Fruit fly (Drosophila melanogaster): ENCODE data around the gene mah.
A peak's percentile ranks its signal among the peaks of the same experiment; 100 is the strongest.

mah gene

DNA sequence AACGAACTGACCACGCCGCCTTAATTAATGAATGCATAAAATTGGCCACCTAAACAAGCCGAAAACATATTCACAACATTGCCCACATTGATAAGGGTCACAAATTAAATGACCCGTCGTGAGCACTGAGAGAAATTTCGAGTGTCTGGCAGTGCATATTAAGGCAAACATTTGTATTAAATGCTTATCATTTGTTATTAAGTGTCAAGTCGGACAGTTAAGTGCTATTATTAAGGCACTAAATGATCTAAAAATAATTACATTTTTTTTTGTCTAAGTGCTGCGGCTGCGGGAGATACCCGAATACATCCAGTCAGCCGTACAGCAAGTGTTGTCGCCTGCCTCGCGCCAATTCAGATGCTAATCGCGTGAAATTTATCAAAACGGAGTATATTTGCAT, 15.0 kb downstream of the mah start (continued):
- no peak for TF ChIP-seq CG16779 (tag; optimal IDR thresholded peaks at IDR 0.05)
- peak; percentile 11 for TF ChIP-seq CG34406 (GFP tag; optimal IDR thresholded peaks at IDR 0.05)
- peak; percentile 18 for TF ChIP-seq Hr4 (GFP tag; optimal IDR thresholded peaks at IDR 0.05)
- no peak for TF ChIP-seq dac (GFP tag; optimal IDR thresholded peaks at IDR 0.05)
- TF ChIP-seq fkh (GFP tag; optimal IDR thresholded peaks at IDR 0.05): no peak
- TF ChIP-seq CG7368 (GFP tag; optimal IDR thresholded peaks at IDR 0.05): no peak
- no peak for TF ChIP-seq eg (GFP tag; IDR thresholded peaks at IDR 0.05)
- TF ChIP-seq lz (GFP tag; optimal IDR thresholded peaks at IDR 0.05): peak; percentile 45
- no peak for TF ChIP-seq salr (GFP tag; optimal IDR thresholded peaks at IDR 0.05)
- TF ChIP-seq fd85E (GFP tag; optimal IDR thresholded peaks at IDR 0.05): no peak

DNA sequence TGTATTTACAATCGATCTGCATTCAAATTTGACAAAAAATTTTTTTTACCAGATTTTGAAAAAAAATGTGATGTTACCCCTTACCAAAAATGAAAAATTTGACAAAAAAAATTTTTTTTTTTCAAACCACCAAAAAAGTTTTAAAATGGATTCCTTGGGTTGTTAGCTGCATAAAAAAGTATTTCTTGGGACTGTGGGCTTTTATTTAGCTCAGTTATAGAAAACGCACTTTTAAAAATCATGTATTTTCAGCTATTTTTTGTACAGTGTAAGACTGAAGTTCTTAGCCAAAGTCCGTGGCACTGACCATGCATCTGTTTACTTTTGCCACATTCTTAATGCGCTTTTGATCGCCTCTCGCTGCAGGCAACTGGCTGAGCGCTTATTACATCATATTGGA, 18.0 kb downstream of the mah start:
- TF ChIP-seq Smox (GFP tag; optimal IDR thresholded peaks at IDR 0.05): peak; percentile 24
- peak; percentile 81 for TF ChIP-seq Eip78C (GFP tag)
- no peak for TF ChIP-seq CG16779 (tag; optimal IDR thresholded peaks at IDR 0.05)
- TF ChIP-seq Sox102F (GFP tag; optimal IDR thresholded peaks at IDR 0.05): peak; percentile 16
- no peak for TF ChIP-seq CG15336 (GFP tag; IDR thresholded peaks at IDR 0.05)
- TF ChIP-seq CG11902 (GFP tag; optimal IDR thresholded peaks at IDR 0.05): no peak
- TF ChIP-seq CG10669 (GFP tag; optimal IDR thresholded peaks at IDR 0.05): no peak
- no peak for TF ChIP-seq fd85E (GFP tag; optimal IDR thresholded peaks at IDR 0.05)
- TF ChIP-seq CG3032 (tag; optimal IDR thresholded peaks at IDR 0.05): no peak
- peak; percentile 38 for TF ChIP-seq CG31627 (GFP tag; optimal IDR thresholded peaks at IDR 0.05)
- no peak for TF ChIP-seq Ets21C (GFP tag; optimal IDR thresholded peaks at IDR 0.05)
- peak; percentile 34 for TF ChIP-seq acj6 (GFP tag; optimal IDR thresholded peaks at IDR 0.05)
- no peak; the same call in 2 of the 3 replicates for TF ChIP-seq eg (GFP tag; IDR thresholded peaks at IDR 0.05)
- TF ChIP-seq CG32006 (GFP tag; optimal IDR thresholded peaks at IDR 0.05): peak; percentile 6
- TF ChIP-seq Blimp-1 (GFP tag; optimal IDR thresholded peaks at IDR 0.05): no peak
- no peak for TF ChIP-seq Ets96B (tag; optimal IDR thresholded peaks at IDR 0.05)
- no peak for TF ChIP-seq Sox15 (GFP tag; optimal IDR thresholded peaks at IDR 0.05)
- TF ChIP-seq CG6808 (GFP tag; optimal IDR thresholded peaks at IDR 0.05): no peak
- TF ChIP-seq CG8319 (GFP tag; optimal IDR thresholded peaks at IDR 0.05): no peak
- no peak for TF ChIP-seq Eip93F (GFP tag; optimal IDR thresholded peaks at IDR 0.05)
- no peak for TF ChIP-seq CG6854 (GFP tag; optimal IDR thresholded peaks at IDR 0.05)
- TF ChIP-seq vri (GFP tag; optimal IDR thresholded peaks at IDR 0.05): peak; percentile 43
- peak; percentile 31 for TF ChIP-seq Sox14 (GFP tag; optimal IDR thresholded peaks at IDR 0.05)
- no peak for TF ChIP-seq CG1621 (tag; optimal IDR thresholded peaks at IDR 0.05)
- TF ChIP-seq svp (GFP tag): peak; percentile 67
- TF ChIP-seq Eip75B (GFP tag; optimal IDR thresholded peaks at IDR 0.05): peak; percentile 17
- peak; percentile 34 for TF ChIP-seq Met (GFP tag; optimal IDR thresholded peaks at IDR 0.05)
- peak; percentile 7 for TF ChIP-seq achi (GFP tag; optimal IDR thresholded peaks at IDR 0.05)
- no peak for TF ChIP-seq CG9139 (GFP tag; optimal IDR thresholded peaks at IDR 0.05)
- peak; percentile 26 for TF ChIP-seq cyc (GFP tag; optimal IDR thresholded peaks at IDR 0.05)
- peak; percentile 25 for TF ChIP-seq OdsH (GFP tag; optimal IDR thresholded peaks at IDR 0.05)
- peak; percentile 37 for TF ChIP-seq CG10631 (GFP tag; optimal IDR thresholded peaks at IDR 0.05)
- peak; percentile 46 for TF ChIP-seq Hr39 (GFP tag; optimal IDR thresholded peaks at IDR 0.05)
- no peak for TF ChIP-seq CG8119 (GFP tag; IDR thresholded peaks at IDR 0.05)
- no peak for TF ChIP-seq CG6792 (GFP tag; optimal IDR thresholded peaks at IDR 0.05)
- peak in 1 of 2 experiments; percentile 12 for TF ChIP-seq ss (GFP tag; optimal IDR thresholded peaks at IDR 0.05)
- TF ChIP-seq esn (GFP tag; optimal IDR thresholded peaks at IDR 0.05): peak; percentile 58
- TF ChIP-seq topi (GFP tag; optimal IDR thresholded peaks at IDR 0.05): peak; percentile 34
- TF ChIP-seq spab (GFP tag; optimal IDR thresholded peaks at IDR 0.05): no peak
- TF ChIP-seq CG6163 (GFP tag; IDR thresholded peaks at IDR 0.05): 0 out of 3 replicates have a peak, but pooled peaks have one; percentile 13
- peak; percentile 6 for TF ChIP-seq lz (GFP tag; optimal IDR thresholded peaks at IDR 0.05)
- peak; percentile 1 to 49 for TF ChIP-seq salr (GFP tag; optimal IDR thresholded peaks at IDR 0.05)
- TF ChIP-seq CG34406 (GFP tag; optimal IDR thresholded peaks at IDR 0.05): no peak
- peak; percentile 41 for TF ChIP-seq CG3919 (GFP tag; optimal IDR thresholded peaks at IDR 0.05)
- TF ChIP-seq CG4318 (GFP tag; optimal IDR thresholded peaks at IDR 0.05): no peak
- TF ChIP-seq fd59A (GFP tag; optimal IDR thresholded peaks at IDR 0.05): no peak
